Worm (Caenorhabditis elegans) whole organism, L2 larva: ENCODE results near the gene R151.2.

Experiments used
- C34F6.9 ChIP-seq: fragments of 150-350 bp; optimal IDR thresholded peaks from 2 replicates; lab custom pipeline; 2014; ENCODE audit warnings: missing biosample characterization, missing genetic modification characterization
- F13H6.1 ChIP-seq: sonication (generic microtip); optimal IDR thresholded peaks from 2 replicates; lab custom pipeline; 2016; ENCODE audit warnings: missing genetic modification characterization, missing compliant biosample characterization
- R02D3.7 ChIP-seq: fragments of 150-350 bp; optimal IDR thresholded peaks from 2 replicates; lab custom pipeline; 2014; ENCODE audit warnings: missing biosample characterization, missing genetic modification characterization
- Y55F3AM.14 ChIP-seq: fragments of 200-800 bp; sonication (Bioruptor generic); optimal IDR thresholded peaks from 2 replicates; lab custom pipeline; 2018; ENCODE audit warnings: mild to moderate bottlenecking, missing genetic modification characterization, missing compliant biosample characterization
- ZK546.5 ChIP-seq: sonication (generic microtip); optimal IDR thresholded peaks from 2 replicates; lab custom pipeline; 2017; ENCODE audit warnings: missing biosample characterization, missing genetic modification characterization
- alr-1 ChIP-seq: fragments of 150-350 bp; optimal IDR thresholded peaks from 2 replicates; lab custom pipeline; 2014; ENCODE audit warnings: missing biosample characterization, missing genetic modification characterization
- aly-2 ChIP-seq: fragments of 150-350 bp; optimal IDR thresholded peaks from 2 replicates; lab custom pipeline; 2014; ENCODE audit warnings: missing biosample characterization, missing genetic modification characterization
- ama-1 ChIP-seq: fragments of 150-350 bp; optimal IDR thresholded peaks from 2 replicates; lab custom pipeline; 2018; ENCODE audit warnings: inconsistent platforms
- blmp-1 ChIP-seq: sonication (generic microtip); optimal IDR thresholded peaks from 2 replicates; lab custom pipeline; 2017; ENCODE audit warnings: missing genetic modification characterization, mild to moderate bottlenecking, missing compliant biosample characterization, antibody characterized with exemption, moderate library complexity; ENCODE audit not compliant: insufficient read depth
- ceh-16 ChIP-seq: fragments of 150-350 bp; optimal IDR thresholded peaks from 2 replicates; lab custom pipeline; 2014; ENCODE audit warnings: missing biosample characterization, missing genetic modification characterization
- ceh-82 ChIP-seq: fragments of 150-350 bp; optimal IDR thresholded peaks from 2 replicates; lab custom pipeline; 2014; ENCODE audit warnings: missing biosample characterization, missing genetic modification characterization
- crh-2 ChIP-seq: sonication (generic microtip); optimal IDR thresholded peaks from 2 replicates; lab custom pipeline; 2017; ENCODE audit warnings: missing biosample characterization, missing genetic modification characterization
- dmd-4 ChIP-seq: sonication (generic microtip); optimal IDR thresholded peaks from 2 replicates; lab custom pipeline; 2017; ENCODE audit warnings: missing biosample characterization, missing genetic modification characterization
- egl-27 ChIP-seq: sonication (generic microtip); optimal IDR thresholded peaks from 3 replicates; lab custom pipeline; 2017; ENCODE audit warnings: missing biosample characterization, missing genetic modification reagents, missing genetic modification characterization
- elt-1 ChIP-seq: fragments of 150-350 bp; optimal IDR thresholded peaks from 2 replicates; lab custom pipeline; 2014; ENCODE audit warnings: missing biosample characterization, missing genetic modification characterization
- elt-3 ChIP-seq: sonication (generic microtip); optimal IDR thresholded peaks from 2 replicates; lab custom pipeline; 2017; ENCODE audit warnings: missing biosample characterization, missing genetic modification characterization
- fos-1 ChIP-seq: fragments of 150-350 bp; optimal IDR thresholded peaks from 2 replicates; lab custom pipeline; 2014; ENCODE audit warnings: missing biosample characterization, missing genetic modification characterization
- gmeb-1 ChIP-seq: fragments of 150-350 bp; optimal IDR thresholded peaks from 2 replicates; lab custom pipeline; 2014; ENCODE audit warnings: missing biosample characterization, missing genetic modification characterization
- lin-11 ChIP-seq: fragments of 150-350 bp; sonication (generic microtip); optimal IDR thresholded peaks from 2 replicates; lab custom pipeline; 2014; ENCODE audit warnings: missing biosample characterization, missing genetic modification characterization, inconsistent platforms, mixed read lengths
- lin-13 ChIP-seq: fragments of 150-350 bp; optimal IDR thresholded peaks from 2 replicates; lab custom pipeline; 2014; ENCODE audit warnings: missing biosample characterization, missing genetic modification reagents, missing genetic modification characterization
- lin-39 ChIP-seq: fragments of 150-350 bp; optimal IDR thresholded peaks from 2 replicates; lab custom pipeline; 2014; ENCODE audit warnings: missing biosample characterization, missing genetic modification reagents, missing genetic modification characterization
- lsy-2 ChIP-seq, 2 experiments: fragments of 150-350 bp in 1 of 2; sonication (generic microtip) in 1 of 2; optimal IDR thresholded peaks; 2 replicates each; lab custom pipeline; 2014 to 2017; ENCODE audit warnings: missing biosample characterization in 2 of 2, missing genetic modification characterization in 2 of 2
- mab-5 ChIP-seq: fragments of 150-350 bp; optimal IDR thresholded peaks from 2 replicates; lab custom pipeline; 2014; ENCODE audit warnings: missing biosample characterization, missing genetic modification characterization
- mbf-1 ChIP-seq: sonication (generic microtip); optimal IDR thresholded peaks from 2 replicates; lab custom pipeline; 2017; ENCODE audit warnings: missing biosample characterization, missing genetic modification characterization
- mdl-1 ChIP-seq, 2 experiments: fragments of 150-350 bp in 1 of 2; sonication (generic microtip) in 1 of 2; optimal IDR thresholded peaks; 2 replicates each; lab custom pipeline; 2017; ENCODE audit warnings: missing biosample characterization in 2 of 2, missing genetic modification characterization in 2 of 2
- nhr-10 ChIP-seq: sonication (generic microtip); optimal IDR thresholded peaks from 2 replicates; lab custom pipeline; 2017; ENCODE audit warnings: missing biosample characterization, missing genetic modification characterization
- nhr-11 ChIP-seq: fragments of 150-350 bp; optimal IDR thresholded peaks from 2 replicates; lab custom pipeline; 2014; ENCODE audit warnings: missing biosample characterization, missing genetic modification characterization
- nhr-12 ChIP-seq: fragments of 150-350 bp; optimal IDR thresholded peaks from 2 replicates; lab custom pipeline; 2014; ENCODE audit warnings: missing biosample characterization, missing genetic modification characterization
- nhr-129 ChIP-seq: fragments of 150-350 bp; optimal IDR thresholded peaks from 2 replicates; lab custom pipeline; 2014; ENCODE audit warnings: missing biosample characterization, missing genetic modification characterization
- nhr-21 ChIP-seq: fragments of 150-350 bp; optimal IDR thresholded peaks from 2 replicates; lab custom pipeline; 2014; ENCODE audit warnings: missing biosample characterization, missing genetic modification characterization
- nhr-23 ChIP-seq: fragments of 150-350 bp; optimal IDR thresholded peaks from 2 replicates; lab custom pipeline; 2014; ENCODE audit warnings: missing biosample characterization, missing genetic modification reagents, missing genetic modification characterization
- nhr-237 ChIP-seq: fragments of 150-350 bp; optimal IDR thresholded peaks from 2 replicates; lab custom pipeline; 2014; ENCODE audit warnings: missing biosample characterization, missing genetic modification characterization
- nhr-25 ChIP-seq: fragments of 150-350 bp; sonication (generic microtip); optimal IDR thresholded peaks from 3 replicates; lab custom pipeline; 2014; ENCODE audit warnings: missing biosample characterization, missing genetic modification characterization
- nhr-6 ChIP-seq: fragments of 150-350 bp; optimal IDR thresholded peaks from 2 replicates; lab custom pipeline; 2014; ENCODE audit warnings: missing biosample characterization, missing genetic modification characterization
- nhr-77 ChIP-seq: fragments of 150-350 bp; optimal IDR thresholded peaks from 2 replicates; lab custom pipeline; 2014; ENCODE audit warnings: missing biosample characterization, missing genetic modification characterization
- peb-1 ChIP-seq: fragments of 150-350 bp; optimal IDR thresholded peaks from 2 replicates; lab custom pipeline; 2014; ENCODE audit warnings: missing biosample characterization, missing genetic modification characterization
- sem-4 ChIP-seq: fragments of 150-350 bp; optimal IDR thresholded peaks from 2 replicates; lab custom pipeline; 2014; ENCODE audit warnings: missing biosample characterization, missing genetic modification reagents, missing genetic modification characterization
- skn-1 ChIP-seq: sonication (generic microtip); optimal IDR thresholded peaks from 2 replicates; lab custom pipeline; 2017; ENCODE audit warnings: missing biosample characterization, missing genetic modification characterization
- sma-3 ChIP-seq: sonication (generic microtip); optimal IDR thresholded peaks from 2 replicates; lab custom pipeline; 2016; ENCODE audit warnings: missing genetic modification reagents, missing genetic modification characterization, missing compliant biosample characterization
- sma-9 ChIP-seq, 2 experiments: fragments of 150-350 bp in 1 of 2; sonication (generic microtip) in 1 of 2; optimal IDR thresholded peaks; 2 replicates each; lab custom pipeline; 2014 to 2016; ENCODE audit warnings: missing genetic modification characterization in 2 of 2, mild to moderate bottlenecking in 1 of 2, missing biosample characterization in 1 of 2, missing compliant biosample characterization in 1 of 2, missing genetic modification reagents in 1 of 2, moderate library complexity in 1 of 2
- snpc-4 ChIP-seq: fragments of 150-350 bp; optimal IDR thresholded peaks from 2 replicates; lab custom pipeline; 2014; ENCODE audit warnings: missing biosample characterization, missing genetic modification characterization
- unc-39 ChIP-seq: fragments of 150-350 bp; optimal IDR thresholded peaks from 2 replicates; lab custom pipeline; 2014; ENCODE audit warnings: missing biosample characterization, missing genetic modification characterization
- unc-55 ChIP-seq: fragments of 150-350 bp; sonication (generic microtip); optimal IDR thresholded peaks from 3 replicates; lab custom pipeline; 2014; ENCODE audit warnings: missing biosample characterization, missing genetic modification reagents, missing genetic modification characterization
- unc-62 ChIP-seq: fragments of 150-350 bp; optimal IDR thresholded peaks from 2 replicates; lab custom pipeline; 2014; ENCODE audit warnings: missing biosample characterization, missing genetic modification reagents, missing genetic modification characterization
- zag-1 ChIP-seq: fragments of 150-350 bp; optimal IDR thresholded peaks from 2 replicates; lab custom pipeline; 2014; ENCODE audit warnings: missing biosample characterization, missing genetic modification characterization
- ztf-1 ChIP-seq: fragments of 200-800 bp; sonication (Bioruptor generic); conservative IDR thresholded peaks from 2 replicates; pipeline ENCODE4 v1.3.6; 2022; ENCODE audit warnings: missing genetic modification characterization, missing compliant biosample characterization
- ztf-11 ChIP-seq: sonication (generic microtip); optimal IDR thresholded peaks from 2 replicates; lab custom pipeline; 2017; ENCODE audit warnings: missing biosample characterization, missing genetic modification characterization
- ztf-4 ChIP-seq: fragments of 150-350 bp; optimal IDR thresholded peaks from 2 replicates; lab custom pipeline; 2014; ENCODE audit warnings: missing biosample characterization, missing genetic modification characterization

The R151.2 gene

ce11 chrIII:7207903-7208497 lies 1.8 kb upstream of the R151.2 start, which contains the start of gene rpl-6:
Gene rpl-6, plus strand, starts transcription at chrIII:7208447.
- TF ChIP-seq dmd-4 (tag; lab: Kevin White, UChicago) (no peak), nhr-23 (no peak), sma-9 (GFP tag; optimal IDR thresholded peaks at IDR 0.05; lab: Kevin White, UChicago) (peak; percentile 86), sma-9 (tag; optimal IDR thresholded peaks at IDR 0.05; lab: Kevin White, UChicago) (no peak), mab-5 (tag; lab: Kevin White, UChicago) (peak; percentile 80), unc-39 (tag; lab: Kevin White, UChicago) (no peak), crh-2 (peak; percentile 95), C34F6.9 (peak; percentile 92), blmp-1 (tag; lab: Kevin White, UChicago) (peak; percentile 72), lin-13 (peak; percentile 93), nhr-6 (tag; lab: Kevin White, UChicago) (peak; percentile 58), snpc-4 (peak; percentile 47), sma-3 (GFP tag; lab: Kevin White, UChicago) (peak; percentile 91), nhr-21 (peak; percentile 88), nhr-12 (tag; lab: Kevin White, UChicago) (no peak), ztf-11 (tag; lab: Kevin White, UChicago) (no peak), nhr-129 (peak; percentile 90), nhr-25 (tag; lab: Kevin White, UChicago) (peak; percentile 89), ztf-4 (peak; percentile 73), lsy-2 (tag; optimal IDR thresholded peaks at IDR 0.05; lab: Kevin White, UChicago) (peak; percentile 98 to 100), elt-3 (tag; lab: Kevin White, UChicago) (no peak), lin-39 (tag; lab: Kevin White, UChicago) (no peak), gmeb-1 (tag; lab: Kevin White, UChicago) (peak; percentile 89), ZK546.5 (peak; percentile 85), Y55F3AM.14 (GFP tag; lab: Kevin White, UChicago) (no peak), nhr-237 (tag; lab: Kevin White, UChicago) (no peak), ama-1 (peak; percentile 41), zag-1 (tag; lab: Kevin White, UChicago) (peak; percentile 70), nhr-11 (tag; lab: Kevin White, UChicago) (no peak), R02D3.7 (tag; lab: Kevin White, UChicago) (peak; percentile 28), ztf-1 (no peak), fos-1 (tag; lab: Kevin White, UChicago) (peak; percentile 77), elt-1 (tag; lab: Kevin White, UChicago) (no peak), ceh-16 (tag; lab: Kevin White, UChicago) (peak; percentile 17), ceh-82 (tag; lab: Kevin White, UChicago) (peak; percentile 25), mbf-1 (tag; lab: Kevin White, UChicago) (no peak), F13H6.1 (tag; lab: Kevin White, UChicago) (peak; percentile 77), alr-1 (tag; lab: Kevin White, UChicago) (no peak), lin-11 (peak; percentile 94), unc-55 (peak; percentile 99), sem-4 (tag; lab: Kevin White, UChicago) (peak; percentile 80), egl-27 (peak; percentile 76), nhr-10 (no peak), skn-1 (tag; lab: Kevin White, UChicago) (peak; percentile 5), aly-2 (tag; lab: Kevin White, UChicago) (no peak), unc-62 (GFP tag; lab: Kevin White, UChicago) (no peak), mdl-1 (tag; optimal IDR thresholded peaks at IDR 0.05; lab: Kevin White, UChicago) (peak in 1 of 2 experiments; percentile 68), peb-1 (tag; lab: Kevin White, UChicago) (no peak), nhr-77 (tag; lab: Kevin White, UChicago) (peak; percentile 50)
- TF ChIP-seq, all 48 proteins: peak for 30
